Worm (Caenorhabditis elegans): ENCODE results near the gene F59F5.3.

The F59F5.3 gene

ce11 chrX:10521313-10521712, 20.9 kb downstream of the F59F5.3 start, which contains the start of gene F14F3.4:
Gene F14F3.4 (minus strand): TSS chrX:10521413.
- TF ChIP-seq hmg-11 (tag; optimal IDR thresholded peaks at IDR 0.05) (no peak), ztf-4 (tag; optimal IDR thresholded peaks at IDR 0.05) (no peak), jun-1 (tag; optimal IDR thresholded peaks at IDR 0.05) (no peak), pha-4 (tag; optimal IDR thresholded peaks at IDR 0.05) (no peak), zag-1 (tag; optimal IDR thresholded peaks at IDR 0.05) (no peak), lsy-12 (tag; optimal IDR thresholded peaks at IDR 0.05) (no peak), sea-2 (GFP tag; optimal IDR thresholded peaks at IDR 0.05) (no peak), nhr-76 (tag; optimal IDR thresholded peaks at IDR 0.05) (no peak), fkh-10 (GFP tag; optimal IDR thresholded peaks at IDR 0.05) (no peak), aly-2 (tag; optimal IDR thresholded peaks at IDR 0.05) (no peak), ceh-16 (tag; optimal IDR thresholded peaks at IDR 0.05) (no peak), ceh-9 (tag; optimal IDR thresholded peaks at IDR 0.05) (no peak), skn-1 (tag; optimal IDR thresholded peaks at IDR 0.05) (no peak), fkh-2 (tag; optimal IDR thresholded peaks at IDR 0.05) (no peak), unc-62 (GFP tag; optimal IDR thresholded peaks at IDR 0.05) (no peak), elt-3 (tag; optimal IDR thresholded peaks at IDR 0.05) (no peak), egl-27 (tag; optimal IDR thresholded peaks at IDR 0.05) (no peak)

DNA sequence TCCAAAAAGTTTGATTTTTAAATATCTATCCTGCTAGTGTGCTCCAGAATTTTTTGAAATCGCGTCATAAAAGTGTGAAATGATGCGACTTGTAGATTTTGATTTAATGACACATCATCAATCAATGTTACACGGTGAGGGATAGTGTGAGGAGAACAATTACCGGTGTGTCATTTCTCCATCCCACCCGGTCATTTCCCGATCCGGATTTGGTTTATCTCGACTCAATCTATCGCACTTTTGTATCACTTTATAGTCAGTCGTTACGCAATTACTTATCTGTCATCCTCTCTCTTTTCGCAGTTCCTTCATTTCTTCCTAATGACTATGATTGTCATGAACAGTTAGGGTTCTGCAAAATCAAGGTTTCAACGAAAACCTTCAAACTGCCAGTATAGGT, 22.0 kb downstream of the F59F5.3 start:
- TF ChIP-seq tbx-2 (tag; optimal IDR thresholded peaks at IDR 0.05) (no peak), fkh-2 (tag; optimal IDR thresholded peaks at IDR 0.05) (no peak), unc-39 (tag; optimal IDR thresholded peaks at IDR 0.05) (no peak), ceh-16 (tag; optimal IDR thresholded peaks at IDR 0.05) (no peak), pqm-1 (tag; optimal IDR thresholded peaks at IDR 0.05) (no peak), elt-3 (tag; optimal IDR thresholded peaks at IDR 0.05) (no peak), ceh-28 (tag; optimal IDR thresholded peaks at IDR 0.05) (no peak), R02D3.7 (tag; optimal IDR thresholded peaks at IDR 0.05) (no peak), egl-27 (tag; optimal IDR thresholded peaks at IDR 0.05) (no peak), zag-1 (tag; optimal IDR thresholded peaks at IDR 0.05) (no peak), ZK546.5 (tag; optimal IDR thresholded peaks at IDR 0.05) (no peak), nhr-67 (tag; optimal IDR thresholded peaks at IDR 0.05) (no peak), daf-12 (tag; optimal IDR thresholded peaks at IDR 0.05) (no peak), nhr-237 (tag; optimal IDR thresholded peaks at IDR 0.05) (no peak)

- TF ChIP-seq nhr-28 (tag; optimal IDR thresholded peaks at IDR 0.05) = no peak
- no peak for TF ChIP-seq nhr-76 (tag; optimal IDR thresholded peaks at IDR 0.05)
- TF ChIP-seq nfya-1 (tag; optimal IDR thresholded peaks at IDR 0.05; ENCODE audit: insufficient read depth) = no peak
- TF ChIP-seq lsy-12 (tag; optimal IDR thresholded peaks at IDR 0.05) = no peak
- TF ChIP-seq nhr-12 (tag; optimal IDR thresholded peaks at IDR 0.05) = no peak
- no peak for TF ChIP-seq ceh-16 (tag; optimal IDR thresholded peaks at IDR 0.05)
- TF ChIP-seq fos-1 (tag; optimal IDR thresholded peaks at IDR 0.05) = no peak
- TF ChIP-seq pqm-1 (tag; optimal IDR thresholded peaks at IDR 0.05) = no peak
- TF ChIP-seq hmg-11 (tag; optimal IDR thresholded peaks at IDR 0.05) = no peak
- TF ChIP-seq ztf-11 (tag; optimal IDR thresholded peaks at IDR 0.05) = no peak
- no peak for TF ChIP-seq aly-2 (tag; optimal IDR thresholded peaks at IDR 0.05)
- no peak for TF ChIP-seq ceh-9 (tag; optimal IDR thresholded peaks at IDR 0.05)
- TF ChIP-seq nhr-67 (tag; optimal IDR thresholded peaks at IDR 0.05) = no peak
- TF ChIP-seq fkh-2 (tag; optimal IDR thresholded peaks at IDR 0.05) = no peak
These were observed 25.7 kb downstream of the F59F5.3 start for ce11 chrX:10516549-10516948.

ce11 chrX:10514834-10515233, 27.4 kb downstream of the F59F5.3 start:
- TF ChIP-seq nhr-11 (tag; optimal IDR thresholded peaks at IDR 0.05) = no peak
- peak; percentile 82 for TF ChIP-seq nfya-1 (tag; optimal IDR thresholded peaks at IDR 0.05; ENCODE audit: insufficient read depth)

DNA sequence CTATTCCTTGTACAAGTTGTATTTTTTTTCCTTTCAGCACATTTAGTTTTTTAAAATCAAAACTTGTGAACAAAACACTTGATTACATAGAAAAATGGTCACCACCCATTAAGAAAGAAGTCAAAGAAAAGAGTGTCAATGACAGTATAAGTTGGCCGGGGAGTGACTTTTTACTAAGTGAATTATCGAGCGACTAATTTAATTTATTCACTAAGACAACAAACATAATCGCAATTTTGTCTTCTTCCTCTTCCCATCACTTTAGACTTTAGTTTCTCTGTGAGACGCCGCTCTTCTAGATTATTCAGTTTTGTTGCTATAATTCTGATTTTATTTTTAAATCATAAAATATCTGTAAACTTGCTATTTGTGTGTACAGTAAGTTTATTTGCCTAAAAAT, 28.2 kb downstream of the F59F5.3 start:
- TF ChIP-seq ceh-9 (tag; optimal IDR thresholded peaks at IDR 0.05) = no peak
- TF ChIP-seq zag-1 (tag; optimal IDR thresholded peaks at IDR 0.05) = no peak
- TF ChIP-seq nhr-43 (tag; optimal IDR thresholded peaks at IDR 0.05; ENCODE audit: poor library complexity, severe bottlenecking) = no peak
- TF ChIP-seq ama-1 (optimal IDR thresholded peaks at IDR 0.05) = no peak
- TF ChIP-seq skn-1 (tag; optimal IDR thresholded peaks at IDR 0.05) = no peak
- no peak for TF ChIP-seq nhr-11 (tag; optimal IDR thresholded peaks at IDR 0.05)
- TF ChIP-seq lsy-12 (tag; optimal IDR thresholded peaks at IDR 0.05) = no peak
- no peak for TF ChIP-seq tbx-2 (tag; optimal IDR thresholded peaks at IDR 0.05)
- TF ChIP-seq ZK546.5 (tag; optimal IDR thresholded peaks at IDR 0.05) = no peak
- TF ChIP-seq fkh-10 (GFP tag; optimal IDR thresholded peaks at IDR 0.05) = no peak
- TF ChIP-seq pha-4 (tag; optimal IDR thresholded peaks at IDR 0.05) = no peak
- no peak for TF ChIP-seq ztf-11 (tag; optimal IDR thresholded peaks at IDR 0.05)
- no peak for TF ChIP-seq nhr-237 (tag; optimal IDR thresholded peaks at IDR 0.05)
- no peak for TF ChIP-seq nhr-23 (tag; optimal IDR thresholded peaks at IDR 0.05)
- TF ChIP-seq nhr-67 (tag; optimal IDR thresholded peaks at IDR 0.05) = no peak
- no peak for TF ChIP-seq fkh-2 (tag; optimal IDR thresholded peaks at IDR 0.05)
- TF ChIP-seq ceh-82 (tag; optimal IDR thresholded peaks at IDR 0.05) = no peak
- no peak for TF ChIP-seq unc-62 (GFP tag; optimal IDR thresholded peaks at IDR 0.05)
- no peak for TF ChIP-seq nhr-28 (tag; optimal IDR thresholded peaks at IDR 0.05)
- no peak for TF ChIP-seq egl-27 (tag; optimal IDR thresholded peaks at IDR 0.05)

Data from whole organism, L3 larva.